Fruit fly (Drosophila melanogaster) whole organism, embryonic: Measurements from ENCODE around the gene pim.

Experiments
- CG1024 ChIP-seq: fragments of 200-800 bp; sonication (Bioruptor generic); IDR thresholded peaks from 2 replicates; pipeline ENCODE4 v1.3.6; 2022; ENCODE audit warnings: missing biosample characterization, missing genetic modification characterization
- CG11093 ChIP-seq: fragments of 200-800 bp; sonication (Bioruptor generic); IDR thresholded peaks from 3 replicates; pipeline ENCODE4 v1.3.6; 2022; ENCODE audit warnings: missing biosample characterization, missing genetic modification characterization
- CG11723 ChIP-seq: fragments of 200-800 bp; sonication (Bioruptor generic); optimal IDR thresholded peaks from 2 replicates; lab custom pipeline; 2017; ENCODE audit warnings: missing biosample characterization, mild to moderate bottlenecking, missing genetic modification characterization
- CG12071 ChIP-seq: fragments of 200-800 bp; sonication (Bioruptor generic); optimal IDR thresholded peaks from 3 replicates; lab custom pipeline; 2018; ENCODE audit warnings: missing biosample characterization, mild to moderate bottlenecking, missing genetic modification characterization
- CG12104 ChIP-seq: fragments of 200-800 bp; sonication (Bioruptor generic); optimal IDR thresholded peaks from 3 replicates; lab custom pipeline; 2016; ENCODE audit warnings: missing biosample characterization, missing genetic modification characterization
- CG12391 ChIP-seq: fragments of 200-800 bp; sonication (Bioruptor generic); optimal IDR thresholded peaks from 3 replicates; lab custom pipeline; 2018; ENCODE audit warnings: missing biosample characterization, mild to moderate bottlenecking, missing genetic modification characterization, moderate library complexity
- CG12659 ChIP-seq: fragments of 200-800 bp; sonication (Bioruptor generic); optimal IDR thresholded peaks from 3 replicates; lab custom pipeline; 2017; ENCODE audit warnings: mild to moderate bottlenecking, missing biosample characterization, missing genetic modification reagents, missing genetic modification characterization
- CG12942 ChIP-seq: fragments of 200-800 bp; sonication (Bioruptor generic); optimal IDR thresholded peaks from 3 replicates; lab custom pipeline; 2016; ENCODE audit warnings: missing biosample characterization, missing genetic modification characterization
- CG13287 ChIP-seq: fragments of 200-800 bp; sonication (Bioruptor generic); IDR thresholded peaks from 2 replicates; pipeline ENCODE4 v1.3.6; 2022; ENCODE audit warnings: missing biosample characterization, missing genetic modification characterization; ENCODE audit not compliant: partially characterized antibody
- CG1603 ChIP-seq: fragments of 200-800 bp; sonication (Bioruptor generic); optimal IDR thresholded peaks from 2 replicates; lab custom pipeline; 2019; ENCODE audit warnings: missing biosample characterization, mild to moderate bottlenecking, missing genetic modification characterization, moderate library complexity
- CG16813 ChIP-seq: fragments of 200-800 bp; sonication (Bioruptor generic); IDR thresholded peaks from 3 replicates; pipeline ENCODE4 v1.3.6; 2022; ENCODE audit warnings: missing biosample characterization, missing genetic modification characterization; ENCODE audit not compliant: partially characterized antibody
- CG17802 ChIP-seq: fragments of 200-800 bp; sonication (Bioruptor generic); optimal IDR thresholded peaks from 2 replicates; lab custom pipeline; 2018; ENCODE audit warnings: missing biosample characterization, mild to moderate bottlenecking, missing genetic modification characterization, moderate library complexity
- CG2120 ChIP-seq: fragments of 200-800 bp; sonication (Bioruptor generic); optimal IDR thresholded peaks from 3 replicates; lab custom pipeline; 2016; ENCODE audit warnings: missing biosample characterization, missing genetic modification characterization
- CG30403 ChIP-seq: fragments of 200-800 bp; sonication (Bioruptor generic); optimal IDR thresholded peaks from 3 replicates; lab custom pipeline; 2016; ENCODE audit warnings: missing biosample characterization, missing genetic modification characterization
- CG42726 ChIP-seq: fragments of 200-800 bp; sonication (Bioruptor generic); IDR thresholded peaks from 2 replicates; pipeline ENCODE4 v1.3.6; 2022; ENCODE audit warnings: missing biosample characterization, missing genetic modification characterization; ENCODE audit not compliant: partially characterized antibody
- CG5245 ChIP-seq: fragments of 200-800 bp; sonication (Bioruptor generic); optimal IDR thresholded peaks from 3 replicates; lab custom pipeline; 2016; ENCODE audit warnings: missing biosample characterization, missing genetic modification characterization
- CG7963 ChIP-seq: fragments of 200-800 bp; sonication (Bioruptor generic); IDR thresholded peaks from 3 replicates; pipeline ENCODE4 v1.3.6; 2022; ENCODE audit warnings: missing biosample characterization, missing genetic modification characterization; ENCODE audit not compliant: partially characterized antibody
- CG8924 ChIP-seq: fragments of 200-800 bp; optimal IDR thresholded peaks from 3 replicates; lab custom pipeline; 2019; ENCODE audit warnings: missing biosample characterization, mild to moderate bottlenecking, missing genetic modification characterization, moderate library complexity
- Dll ChIP-seq: fragments of 200-800 bp; sonication (Bioruptor generic); IDR thresholded peaks from 4 replicates; pipeline ENCODE4 v1.3.6; 2022; ENCODE audit warnings: missing biosample characterization, missing genetic modification characterization; ENCODE audit not compliant: partially characterized antibody
- Elba2 ChIP-seq: fragments of 200-800 bp; sonication (Bioruptor generic); optimal IDR thresholded peaks from 3 replicates; lab custom pipeline; 2016; ENCODE audit warnings: missing biosample characterization, missing genetic modification characterization
- Gsc ChIP-seq: fragments of 200-800 bp; sonication (Bioruptor generic); IDR thresholded peaks from 2 replicates; pipeline ENCODE4 v1.3.6; 2022; ENCODE audit warnings: missing biosample characterization, missing genetic modification characterization
- Hr3 ChIP-seq: fragments of 200-800 bp; sonication (Bioruptor generic); optimal IDR thresholded peaks from 3 replicates; lab custom pipeline; 2016; ENCODE audit warnings: missing biosample characterization, missing genetic modification characterization
- Lpt ChIP-seq: fragments of >200 bp; optimal IDR thresholded peaks from 2 replicates; lab custom pipeline; 2018; ENCODE audit warnings: missing biosample characterization, missing genetic modification characterization
- Max ChIP-seq: fragments of 200-800 bp; sonication (Bioruptor generic); optimal IDR thresholded peaks from 2 replicates; lab custom pipeline; 2016; ENCODE audit warnings: missing biosample characterization, mild to moderate bottlenecking, missing genetic modification characterization
- Pdp1 ChIP-seq, 2 experiments: fragments of 200-800 bp; sonication (Bioruptor generic); optimal IDR thresholded peaks; 3 replicates each; lab custom pipeline; 2016; ENCODE audit warnings: missing biosample characterization in 2 of 2, missing genetic modification characterization in 2 of 2, mild to moderate bottlenecking in 1 of 2, moderate library complexity in 1 of 2
- Scr ChIP-seq: fragments of 200-800 bp; sonication (Bioruptor generic); IDR thresholded peaks from 2 replicates; pipeline ENCODE4 v1.3.6; 2022; ENCODE audit warnings: missing biosample characterization, missing genetic modification characterization; ENCODE audit not compliant: partially characterized antibody
- Spps ChIP-seq: fragments of 200-800 bp; sonication (Bioruptor generic); optimal IDR thresholded peaks from 2 replicates; lab custom pipeline; 2018; ENCODE audit warnings: missing biosample characterization, mild to moderate bottlenecking, missing genetic modification characterization
- Sry-δ ChIP-seq: fragments of 200-800 bp; sonication (Bioruptor generic); optimal IDR thresholded peaks from 2 replicates; lab custom pipeline; 2016; ENCODE audit warnings: missing biosample characterization, missing genetic modification characterization
- bigmax ChIP-seq: fragments of 200-800 bp; sonication (Bioruptor generic); optimal IDR thresholded peaks from 2 replicates; lab custom pipeline; 2018; ENCODE audit warnings: missing biosample characterization, mild to moderate bottlenecking, missing genetic modification characterization
- dpn ChIP-seq, 2 experiments: fragments of 200-800 bp; sonication (Bioruptor generic); optimal IDR thresholded peaks; 3 replicates each; lab custom pipeline; 2016; ENCODE audit warnings: missing biosample characterization in 2 of 2, missing genetic modification characterization in 2 of 2
- esg ChIP-seq: fragments of 200-800 bp; sonication (Bioruptor generic); conservative IDR thresholded peaks from 2 replicates; pipeline ENCODE4 v1.3.6; 2022; ENCODE audit warnings: missing biosample characterization, missing genetic modification characterization
- eyg ChIP-seq: fragments of 200-800 bp; sonication (Bioruptor generic); optimal IDR thresholded peaks from 3 replicates; lab custom pipeline; 2016; ENCODE audit warnings: missing biosample characterization, missing genetic modification characterization
- fu2 ChIP-seq: fragments of 200-800 bp; sonication (Bioruptor generic); optimal IDR thresholded peaks from 2 replicates; lab custom pipeline; 2016; ENCODE audit warnings: missing biosample characterization, missing genetic modification characterization
- grau ChIP-seq: fragments of 200-800 bp; optimal IDR thresholded peaks from 3 replicates; lab custom pipeline; 2019; ENCODE audit warnings: missing biosample characterization, mild to moderate bottlenecking, missing genetic modification characterization, moderate library complexity
- gro ChIP-seq: fragments of 200-800 bp; sonication (Bioruptor generic); optimal IDR thresholded peaks from 2 replicates; lab custom pipeline; 2016; ENCODE audit warnings: missing biosample characterization, missing genetic modification characterization
- ind ChIP-seq: fragments of 200-800 bp; sonication (Bioruptor generic); optimal IDR thresholded peaks from 3 replicates; lab custom pipeline; 2016; ENCODE audit warnings: missing biosample characterization, missing genetic modification characterization
- nmo ChIP-seq: fragments of 200-800 bp; sonication (Bioruptor generic); optimal IDR thresholded peaks from 2 replicates; lab custom pipeline; 2018; ENCODE audit warnings: missing biosample characterization, mild to moderate bottlenecking, missing genetic modification characterization, moderate library complexity
- peb ChIP-seq: fragments of 200-800 bp; sonication (Bioruptor generic); IDR thresholded peaks from 2 replicates; pipeline ENCODE4 v1.3.6; 2022; ENCODE audit warnings: missing biosample characterization, missing genetic modification characterization
- phol ChIP-seq: fragments of 200-800 bp; sonication (Bioruptor generic); optimal IDR thresholded peaks from 3 replicates; lab custom pipeline; 2018; ENCODE audit warnings: missing biosample characterization, mild to moderate bottlenecking, missing genetic modification characterization, moderate library complexity
- run ChIP-seq: fragments of 200-800 bp; sonication (Bioruptor generic); optimal IDR thresholded peaks from 3 replicates; lab custom pipeline; 2018; ENCODE audit warnings: missing biosample characterization, mild to moderate bottlenecking, missing genetic modification characterization
- seq ChIP-seq: fragments of 200-800 bp; sonication (Bioruptor generic); IDR thresholded peaks from 2 replicates; pipeline ENCODE4 v1.3.6; 2022; ENCODE audit warnings: missing biosample characterization, missing genetic modification characterization
- sim ChIP-seq: fragments of 200-800 bp; sonication (Bioruptor generic); IDR thresholded peaks from 2 replicates; pipeline ENCODE4 v1.3.6; 2022; ENCODE audit warnings: missing biosample characterization, missing genetic modification characterization
- sisA ChIP-seq: fragments of 200-800 bp; sonication (Bioruptor generic); IDR thresholded peaks from 2 replicates; pipeline ENCODE4 v1.3.6; 2022; ENCODE audit warnings: missing biosample characterization, missing genetic modification characterization
- stc ChIP-seq: fragments of 200-800 bp; sonication (Bioruptor generic); IDR thresholded peaks from 2 replicates; pipeline ENCODE4 v1.3.6; 2022; ENCODE audit warnings: missing biosample characterization, missing genetic modification characterization
- tio ChIP-seq: fragments of 200-800 bp; sonication (Bioruptor generic); optimal IDR thresholded peaks from 2 replicates; lab custom pipeline; 2017; ENCODE audit warnings: missing biosample characterization, missing genetic modification characterization, inconsistent platforms
- tll ChIP-seq, 2 experiments: fragments of 200-800 bp in 1 of 2; fragments of >200 bp in 1 of 2; sonication (Bioruptor generic) in 1 of 2; optimal IDR thresholded peaks; 2 replicates each; lab custom pipeline; 2017 to 2019; ENCODE audit warnings: missing biosample characterization in 2 of 2, missing genetic modification characterization in 2 of 2, mild to moderate bottlenecking in 1 of 2, moderate library complexity in 1 of 2
- wor ChIP-seq: fragments of 200-800 bp; sonication (Bioruptor generic); IDR thresholded peaks from 2 replicates; pipeline ENCODE4 v1.3.6; 2022; ENCODE audit warnings: missing biosample characterization, missing genetic modification characterization
- zen ChIP-seq: fragments of 200-800 bp; sonication (Bioruptor generic); optimal IDR thresholded peaks from 3 replicates; lab custom pipeline; 2018; ENCODE audit warnings: missing biosample characterization, mild to moderate bottlenecking, missing genetic modification characterization, moderate library complexity

pim gene

DNA sequence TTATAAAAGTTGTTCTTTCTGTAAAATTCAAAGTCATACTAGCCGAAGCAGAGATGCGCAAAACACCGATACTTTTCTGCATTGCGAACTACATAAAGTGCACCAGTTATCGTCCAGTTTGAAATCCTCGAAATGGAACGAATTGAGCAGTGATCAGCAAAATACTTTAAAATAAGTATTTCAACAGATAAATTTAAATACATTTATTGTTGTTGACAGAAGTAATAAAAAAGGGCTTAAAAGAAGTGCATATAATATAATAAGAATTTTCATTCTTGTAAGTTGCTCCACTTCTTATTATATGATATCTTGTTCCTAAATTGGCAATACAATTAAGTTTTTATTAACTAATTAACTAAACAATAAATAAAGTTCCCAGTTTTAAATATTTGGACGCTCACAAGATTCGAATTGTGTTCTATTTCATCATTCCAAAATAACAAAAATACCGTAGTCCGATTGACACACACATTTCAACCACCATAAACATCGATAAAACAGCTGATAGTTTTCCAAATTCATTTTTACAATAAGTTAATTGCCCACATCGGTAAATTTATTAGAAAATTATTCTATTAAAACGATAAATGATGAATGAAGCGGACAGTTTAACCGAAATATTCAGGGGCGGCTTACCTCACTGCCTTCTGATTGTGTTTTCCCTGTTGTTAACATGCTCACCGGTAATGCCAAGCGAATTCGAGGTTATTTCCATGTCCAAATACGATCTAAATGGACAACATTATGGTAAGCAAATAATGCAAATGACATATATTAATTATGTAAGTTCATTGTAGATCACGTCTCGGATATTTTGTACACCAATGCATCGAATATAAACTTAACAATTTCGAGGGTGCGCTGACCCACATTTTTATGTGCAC lies 48.2 kb upstream of the pim start, which contains the start of the genes Usp14 and CG4972 (continued):
- TF ChIP-seq CG16813 (0 out of 3 replicates have a peak, but pooled peaks have one; percentile 41), Dll (peak; percentile 52; the same call in 1 of the 4 replicates), esg (GFP tag; lab: Robert Waterston, UW) (no peak), sim (GFP tag; lab: Robert Waterston, UW) (no peak), zen (tag; lab: Kevin White, UChicago) (peak; percentile 8), CG8924 (tag; lab: Kevin White, UChicago) (peak; percentile 40), CG1603 (peak; percentile 99), fu2 (GFP tag; lab: Kevin White, UChicago) (no peak), Elba2 (GFP tag; lab: Kevin White, UChicago) (peak; percentile 3), gro (GFP tag; lab: Kevin White, UChicago) (no peak), CG42726 (GFP tag; lab: Robert Waterston, UW) (0 out of 2 replicates have a peak, but pooled peaks have one; percentile 9), eyg (no peak), CG11093 (GFP tag; lab: Robert Waterston, UW) (no peak), seq (GFP tag; lab: Robert Waterston, UW) (no peak), dpn (GFP tag; optimal IDR thresholded peaks at IDR 0.05; lab: Kevin White, UChicago) (peak in 1 of 2 experiments; percentile 18), CG11723 (GFP tag; lab: Kevin White, UChicago) (peak; percentile 80), CG30403 (peak; percentile 45), Lpt (no peak), CG12071 (GFP tag; lab: Kevin White, UChicago) (no peak), phol (tag; lab: Kevin White, UChicago) (peak; percentile 60), stc (GFP tag; lab: Robert Waterston, UW) (no peak), Scr (GFP tag; lab: Robert Waterston, UW) (peak; percentile 54; the same call in 1 of the 2 replicates), Spps (tag; lab: Kevin White, UChicago) (no peak), ind (GFP tag; lab: Kevin White, UChicago) (no peak), Sry-δ (peak; percentile 79), CG12659 (peak; percentile 41), run (tag; lab: Kevin White, UChicago) (no peak), wor (GFP tag; lab: Robert Waterston, UW) (no peak), bigmax (GFP tag; lab: Kevin White, UChicago) (peak; percentile 90), CG1024 (GFP tag; lab: Robert Waterston, UW) (peak; percentile 79; the same call in 1 of the 2 replicates), CG5245 (GFP tag; lab: Kevin White, UChicago) (no peak), CG12942 (GFP tag; lab: Kevin White, UChicago) (no peak), tio (peak; percentile 11), CG13287 (GFP tag; lab: Robert Waterston, UW) (peak; percentile 23; the same call in 1 of the 2 replicates), Hr3 (GFP tag; lab: Kevin White, UChicago) (peak; percentile 0), tll (GFP tag; optimal IDR thresholded peaks at IDR 0.05; lab: Kevin White, UChicago) (peak in 1 of 2 experiments; percentile 3), CG17802 (tag; lab: Kevin White, UChicago) (peak; percentile 86), Max (peak; percentile 24), nmo (peak; percentile 71), CG7963 (GFP tag; lab: Robert Waterston, UW) (0 out of 3 replicates have a peak, but pooled peaks have one; percentile 6), Pdp1 (GFP tag; optimal IDR thresholded peaks at IDR 0.05; lab: Kevin White, UChicago) (peak in 1 of 2 experiments; percentile 27), CG12391 (tag; lab: Kevin White, UChicago) (peak; percentile 38), grau (tag; lab: Kevin White, UChicago) (peak; percentile 25), CG12104 (GFP tag; lab: Kevin White, UChicago) (peak; percentile 20), CG2120 (GFP tag; lab: Kevin White, UChicago) (peak; percentile 29), peb (GFP tag; lab: Robert Waterston, UW) (no peak), Gsc (GFP tag; lab: Robert Waterston, UW) (no peak), sisA (GFP tag; lab: Robert Waterston, UW) (no peak)
